Fruit fly (Drosophila melanogaster): ENCODE measurements around the gene Ama.

Gene Ama

DNA sequence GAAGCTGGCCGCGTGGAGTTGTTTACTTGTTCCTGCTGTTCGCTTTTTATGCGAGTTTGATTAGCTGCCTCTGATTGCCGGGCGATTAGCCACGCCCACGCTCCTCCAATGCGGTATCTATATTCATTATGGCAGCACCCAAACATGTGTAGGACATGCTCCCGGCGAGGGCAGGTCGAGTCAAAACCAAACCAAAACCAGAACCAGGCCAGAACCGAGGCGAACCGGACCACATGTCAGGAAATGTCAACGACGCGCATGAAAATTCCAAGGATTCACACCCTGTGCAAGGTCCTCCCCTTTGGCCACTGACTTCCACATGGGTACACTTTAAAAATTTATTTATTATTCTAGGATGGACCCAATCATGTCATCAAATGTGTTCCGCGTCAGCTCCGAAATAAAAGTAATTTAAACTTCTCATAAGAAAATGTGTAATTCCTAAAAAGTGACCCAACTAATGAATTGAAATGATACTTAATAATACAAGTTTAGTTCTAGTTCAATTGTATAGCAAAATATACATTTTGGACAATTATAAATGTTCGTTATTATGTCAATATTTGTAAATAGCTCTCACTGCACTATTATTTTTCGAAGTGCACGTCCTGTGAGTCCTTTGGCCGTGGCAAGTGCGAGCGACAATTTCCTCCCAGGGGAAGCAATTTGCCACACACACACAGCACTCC lies 10.8 kb upstream of the Ama start (continued):
- TF ChIP-seq zen (tag; optimal IDR thresholded peaks at IDR 0.05) (peak; percentile 71), CG17829 (tag; optimal IDR thresholded peaks at IDR 0.05) (peak; percentile 11), D (optimal IDR thresholded peaks at IDR 0.05) (no peak), D (GFP tag; optimal IDR thresholded peaks at IDR 0.05) (peak; percentile 5), nmo (GFP tag; optimal IDR thresholded peaks at IDR 0.05) (peak; percentile 18), Sox100B (GFP tag; optimal IDR thresholded peaks at IDR 0.05) (peak; percentile 22), phol (tag; optimal IDR thresholded peaks at IDR 0.05) (peak; percentile 39), CG10267 (tag; optimal IDR thresholded peaks at IDR 0.05) (peak; percentile 21), lola (GFP tag; optimal IDR thresholded peaks at IDR 0.05) (peak in 1 of 3 experiments; percentile 45), sens (GFP tag) (peak; percentile 77), zf30C (GFP tag; optimal IDR thresholded peaks at IDR 0.05) (peak; percentile 49), Kr (GFP tag; optimal IDR thresholded peaks at IDR 0.05) (peak; percentile 23), gsb (GFP tag; IDR thresholded peaks at IDR 0.05) (no peak), CG6689 (GFP tag; IDR thresholded peaks at IDR 0.05) (0 out of 2 replicates have a peak, but pooled peaks have one; percentile 42)

dm6 chr3R:6754104-6754951 lies 8.1 kb upstream of the Ama start, which contains the start of gene zen:
zen (minus strand) TSS chr3R:6754194.
- TF ChIP-seq zen (tag; optimal IDR thresholded peaks at IDR 0.05): peak; percentile 96
- TF ChIP-seq D (optimal IDR thresholded peaks at IDR 0.05): peak; percentile 4
- no peak for TF ChIP-seq D (GFP tag; optimal IDR thresholded peaks at IDR 0.05)
- no peak for TF ChIP-seq Opbp (GFP tag; IDR thresholded peaks at IDR 0.05; ENCODE audit: partially characterized antibody)
- no peak for TF ChIP-seq Pdp1 (GFP tag; optimal IDR thresholded peaks at IDR 0.05)
- no peak for TF ChIP-seq CG11398 (GFP tag; optimal IDR thresholded peaks at IDR 0.05)
- peak; percentile 92 for TF ChIP-seq CG15479 (GFP tag; optimal IDR thresholded peaks at IDR 0.05)
- peak; percentile 91 for TF ChIP-seq cad (GFP tag; optimal IDR thresholded peaks at IDR 0.05)
- peak; percentile 22 for TF ChIP-seq Kr (GFP tag; optimal IDR thresholded peaks at IDR 0.05)
- no peak for TF ChIP-seq CG9437 (GFP tag; optimal IDR thresholded peaks at IDR 0.05)
- peak in 1 of 2 experiments; percentile 73 for TF ChIP-seq tll (GFP tag; optimal IDR thresholded peaks at IDR 0.05)

DNA sequence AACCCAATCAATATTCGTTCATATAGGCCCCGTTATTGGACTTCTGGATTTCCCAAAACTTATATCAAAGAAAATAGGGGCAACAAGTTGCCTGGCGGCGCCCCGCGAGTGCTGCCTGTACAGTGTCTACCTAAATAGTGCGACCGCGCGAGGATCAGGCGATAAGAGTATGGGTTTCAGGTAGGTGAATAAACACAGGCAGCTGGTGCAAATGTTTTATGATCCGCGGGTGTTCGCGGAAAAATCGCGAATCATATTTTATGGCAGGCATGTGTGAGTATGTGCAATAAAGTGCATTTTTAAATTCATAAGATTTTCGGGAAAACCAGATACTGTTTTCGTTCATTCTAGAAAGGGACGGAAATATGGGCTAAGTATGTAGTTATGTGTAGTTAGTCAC lies 6.9 kb upstream of the Ama start:
- TF ChIP-seq MTF-1 (GFP tag; optimal IDR thresholded peaks at IDR 0.05; ENCODE audit: borderline replicate concordance): no peak
- no peak for TF ChIP-seq CG12071 (GFP tag; optimal IDR thresholded peaks at IDR 0.05)
- TF ChIP-seq CG12942 (GFP tag; optimal IDR thresholded peaks at IDR 0.05): no peak
- no peak for TF ChIP-seq CG10654 (GFP tag; optimal IDR thresholded peaks at IDR 0.05)
- no peak for TF ChIP-seq CG1233 (GFP tag; optimal IDR thresholded peaks at IDR 0.05)
- TF ChIP-seq CG12219 (GFP tag; optimal IDR thresholded peaks at IDR 0.05): no peak
- TF ChIP-seq NC2α (GFP tag; optimal IDR thresholded peaks at IDR 0.05): no peak
- TF ChIP-seq Sry-β (GFP tag; optimal IDR thresholded peaks at IDR 0.05): no peak
- TF ChIP-seq unpg (GFP tag; optimal IDR thresholded peaks at IDR 0.05): no peak
- no peak for TF ChIP-seq E2f1 (GFP tag; IDR thresholded peaks at IDR 0.05)
- TF ChIP-seq Dip3 (GFP tag; optimal IDR thresholded peaks at IDR 0.05): no peak
- no peak for TF ChIP-seq nau (GFP tag; optimal IDR thresholded peaks at IDR 0.05)
- no peak for TF ChIP-seq chn (GFP tag; optimal IDR thresholded peaks at IDR 0.05)
- 0 out of 3 replicates have a peak, but pooled peaks have one; percentile 26 for TF ChIP-seq CG2199 (GFP tag; IDR thresholded peaks at IDR 0.05)
- peak; percentile 89 for TF ChIP-seq zen (tag; optimal IDR thresholded peaks at IDR 0.05)
- no peak for TF ChIP-seq az2 (GFP tag; optimal IDR thresholded peaks at IDR 0.05)
- TF ChIP-seq pan (optimal IDR thresholded peaks at IDR 0.05): no peak
- TF ChIP-seq pan (GFP tag; optimal IDR thresholded peaks at IDR 0.05 in 1 of 2, IDR thresholded peaks at IDR 0.05 in 1 of 2): no peak
- TF ChIP-seq CG10321 (GFP tag; IDR thresholded peaks at IDR 0.05): no peak
- TF ChIP-seq org-1 (GFP tag; optimal IDR thresholded peaks at IDR 0.05): no peak
- peak; percentile 98 for TF ChIP-seq cad (GFP tag; optimal IDR thresholded peaks at IDR 0.05)
- TF ChIP-seq CG11398 (GFP tag; optimal IDR thresholded peaks at IDR 0.05): no peak
- no peak for TF ChIP-seq CG4424 (GFP tag; optimal IDR thresholded peaks at IDR 0.05)
- no peak for TF ChIP-seq CG7987 (GFP tag; optimal IDR thresholded peaks at IDR 0.05)
- TF ChIP-seq Rfx (GFP tag; IDR thresholded peaks at IDR 0.05): no peak
- no peak for TF ChIP-seq dysf (GFP tag; IDR thresholded peaks at IDR 0.05)

All from whole organism, embryonic.